Fruit fly (Drosophila melanogaster) whole organism, embryonic: ENCODE measurements around the gene CAHbeta.

Source experiments
- Awh ChIP-seq: fragments of 200-800 bp; sonication (Bioruptor generic); IDR thresholded peaks from 2 replicates; pipeline ENCODE4, ENCODE4 v1.3.6; 2022; ENCODE audit warnings: missing biosample characterization, missing genetic modification characterization
- C15 ChIP-seq: fragments of 200-800 bp; sonication (Bioruptor generic); IDR thresholded peaks from 3 replicates; pipeline ENCODE4 v1.3.6; 2022; ENCODE audit warnings: missing biosample characterization, missing genetic modification characterization
- CG10209 ChIP-seq: fragments of 200-800 bp; sonication (Bioruptor generic); optimal IDR thresholded peaks from 3 replicates; lab custom pipeline; 2017; ENCODE audit warnings: missing biosample characterization, mild to moderate bottlenecking, missing genetic modification characterization, missing genetic modification reagents
- CG10267 ChIP-seq: fragments of 200-800 bp; sonication (Bioruptor generic); optimal IDR thresholded peaks from 2 replicates; lab custom pipeline; 2018; ENCODE audit warnings: missing biosample characterization, mild to moderate bottlenecking, missing genetic modification characterization, moderate library complexity
- CG11247 ChIP-seq: fragments of 200-800 bp; sonication (Bioruptor generic); IDR thresholded peaks from 2 replicates; pipeline ENCODE4 v1.3.6; 2022; ENCODE audit warnings: missing biosample characterization, missing genetic modification characterization
- CG11696 ChIP-seq: fragments of 200-800 bp; sonication (Bioruptor generic); IDR thresholded peaks from 2 replicates; pipeline ENCODE4 v1.3.6; 2022; ENCODE audit warnings: missing biosample characterization, missing genetic modification characterization
- CG12155 ChIP-seq: fragments of 200-800 bp; sonication (Bioruptor generic); optimal IDR thresholded peaks from 3 replicates; lab custom pipeline; 2016; ENCODE audit warnings: missing biosample characterization, missing genetic modification characterization
- CG12219 ChIP-seq: fragments of 200-800 bp; sonication (Bioruptor generic); optimal IDR thresholded peaks from 3 replicates; lab custom pipeline; 2018; ENCODE audit warnings: missing biosample characterization, mild to moderate bottlenecking, missing genetic modification characterization
- CG12744 ChIP-seq: fragments of 200-800 bp; sonication (Bioruptor generic); optimal IDR thresholded peaks from 2 replicates; lab custom pipeline; 2016; ENCODE audit warnings: missing biosample characterization, missing genetic modification characterization
- CG12769 ChIP-seq: fragments of 200-800 bp; sonication (Bioruptor generic); optimal IDR thresholded peaks from 2 replicates; lab custom pipeline; 2019; ENCODE audit warnings: missing biosample characterization, mild to moderate bottlenecking, missing genetic modification characterization, moderate library complexity
- CG13424 ChIP-seq: fragments of 200-800 bp; sonication (Bioruptor generic); optimal IDR thresholded peaks from 2 replicates; lab custom pipeline; 2019; ENCODE audit warnings: missing biosample characterization, mild to moderate bottlenecking, missing genetic modification characterization, moderate library complexity
- CG15269 ChIP-seq: fragments of 200-800 bp; sonication (Bioruptor generic); optimal IDR thresholded peaks from 2 replicates; lab custom pipeline; 2018; ENCODE audit warnings: missing biosample characterization, mild to moderate bottlenecking, missing genetic modification characterization, moderate library complexity
- CG15479 ChIP-seq: fragments of 200-800 bp; sonication (Bioruptor generic); optimal IDR thresholded peaks from 3 replicates; lab custom pipeline; 2019; ENCODE audit warnings: missing biosample characterization, mild to moderate bottlenecking, missing genetic modification characterization, moderate library complexity
- CG15514 ChIP-seq: fragments of 200-800 bp; sonication (Bioruptor generic); optimal IDR thresholded peaks from 3 replicates; lab custom pipeline; 2017; ENCODE audit warnings: missing biosample characterization, missing genetic modification characterization, mild to moderate bottlenecking, moderate library complexity, missing genetic modification reagents
- CG15696 ChIP-seq: fragments of 200-800 bp; sonication (Bioruptor generic); optimal IDR thresholded peaks from 2 replicates; lab custom pipeline; 2019; ENCODE audit warnings: missing biosample characterization, mild to moderate bottlenecking, missing genetic modification characterization, moderate library complexity
- CG2199 ChIP-seq: fragments of 200-800 bp; sonication (Bioruptor generic); IDR thresholded peaks from 3 replicates; pipeline ENCODE4 v1.3.6; 2022; ENCODE audit warnings: missing biosample characterization, missing genetic modification characterization
- CG33557 ChIP-seq: fragments of 200-800 bp; sonication (Bioruptor generic); optimal IDR thresholded peaks from 2 replicates; lab custom pipeline; 2019; ENCODE audit warnings: missing biosample characterization, mild to moderate bottlenecking, missing genetic modification characterization, moderate library complexity
- CG34422 ChIP-seq: fragments of 200-800 bp; sonication (Bioruptor generic); IDR thresholded peaks from 3 replicates; pipeline ENCODE4 v1.3.6; 2022; ENCODE audit warnings: missing biosample characterization, missing genetic modification characterization
- CG4730 ChIP-seq: fragments of 200-800 bp; sonication (Bioruptor generic); IDR thresholded peaks from 2 replicates; pipeline ENCODE4 v1.3.6; 2022; ENCODE audit warnings: missing biosample characterization, missing genetic modification characterization
- CG5180 ChIP-seq: fragments of 200-800 bp; sonication (Bioruptor generic); optimal IDR thresholded peaks from 3 replicates; lab custom pipeline; 2017; ENCODE audit warnings: missing biosample characterization, missing genetic modification characterization, mild to moderate bottlenecking, moderate library complexity, missing genetic modification reagents
- CG6689 ChIP-seq: fragments of 200-800 bp; sonication (Bioruptor generic); IDR thresholded peaks from 2 replicates; pipeline ENCODE4 v1.3.6; 2022; ENCODE audit warnings: missing biosample characterization, missing genetic modification characterization
- CG7928 ChIP-seq: fragments of 200-800 bp; sonication (Bioruptor generic); optimal IDR thresholded peaks from 2 replicates; lab custom pipeline; 2017; ENCODE audit warnings: missing biosample characterization, mild to moderate bottlenecking, missing genetic modification characterization
- D ChIP-seq, 2 experiments: fragments of 200-800 bp in 1 of 2; fragments of >200 bp in 1 of 2; sonication (Bioruptor generic) in 1 of 2; optimal IDR thresholded peaks; 2 replicates in 1 of 2; 3 replicates in 1 of 2; lab custom pipeline; 2017; ENCODE audit warnings: mild to moderate bottlenecking in 1 of 2, missing biosample characterization in 1 of 2, missing genetic modification characterization in 1 of 2, missing genetic modification reagents in 1 of 2
- Dad ChIP-seq: fragments of 200-800 bp; sonication (Bioruptor generic); optimal IDR thresholded peaks from 3 replicates; lab custom pipeline; 2016; ENCODE audit warnings: missing biosample characterization, missing genetic modification characterization
- Dip3 ChIP-seq: fragments of 200-800 bp; sonication (Bioruptor generic); optimal IDR thresholded peaks from 3 replicates; lab custom pipeline; 2016; ENCODE audit warnings: missing biosample characterization, missing genetic modification characterization
- E2f2 ChIP-seq: fragments of 200-800 bp; sonication (Bioruptor generic); IDR thresholded peaks from 2 replicates; pipeline ENCODE4 v1.3.6; 2022; ENCODE audit warnings: missing biosample characterization, missing genetic modification characterization
- Ets65A ChIP-seq: fragments of 200-800 bp; sonication (Bioruptor generic); peaks from one replicate; lab custom pipeline; 2016; ENCODE audit warnings: missing biosample characterization, missing genetic modification characterization
- Fer3 ChIP-seq: fragments of 200-800 bp; sonication (Bioruptor generic); optimal IDR thresholded peaks from 2 replicates; lab custom pipeline; 2018; ENCODE audit warnings: missing biosample characterization, mild to moderate bottlenecking, missing genetic modification characterization, moderate library complexity
- Gsc ChIP-seq: fragments of 200-800 bp; sonication (Bioruptor generic); IDR thresholded peaks from 2 replicates; pipeline ENCODE4 v1.3.6; 2022; ENCODE audit warnings: missing biosample characterization, missing genetic modification characterization
- Lim3 ChIP-seq: fragments of 200-800 bp; sonication (Bioruptor generic); IDR thresholded peaks from 2 replicates; pipeline ENCODE4 v1.3.6; 2022; ENCODE audit warnings: missing biosample characterization, missing genetic modification characterization
- Lpt ChIP-seq: fragments of >200 bp; optimal IDR thresholded peaks from 2 replicates; lab custom pipeline; 2018; ENCODE audit warnings: missing biosample characterization, missing genetic modification characterization
- Mad ChIP-seq: fragments of 200-800 bp; sonication (Bioruptor generic); optimal IDR thresholded peaks from 2 replicates; lab custom pipeline; 2016; ENCODE audit warnings: missing biosample characterization, missing genetic modification characterization
- Nf-YC ChIP-seq: fragments of 200-800 bp; optimal IDR thresholded peaks from 3 replicates; lab custom pipeline; 2019; ENCODE audit warnings: missing biosample characterization, mild to moderate bottlenecking, missing genetic modification characterization, moderate library complexity
- Pdp1 ChIP-seq, 2 experiments: fragments of 200-800 bp; sonication (Bioruptor generic); optimal IDR thresholded peaks; 3 replicates each; lab custom pipeline; 2016; ENCODE audit warnings: missing biosample characterization in 2 of 2, missing genetic modification characterization in 2 of 2, mild to moderate bottlenecking in 1 of 2, moderate library complexity in 1 of 2
- Ravus ChIP-seq: fragments of 200-800 bp; sonication (Bioruptor generic); IDR thresholded peaks from 2 replicates; pipeline ENCODE4 v1.3.6; 2022; ENCODE audit warnings: missing biosample characterization, missing genetic modification characterization
- al ChIP-seq: fragments of 200-800 bp; sonication (Bioruptor generic); IDR thresholded peaks from 2 replicates; pipeline ENCODE4 v1.3.6; 2022; ENCODE audit warnings: missing biosample characterization, missing genetic modification characterization
- ash1 ChIP-seq: fragments of 200-800 bp; sonication (Bioruptor generic); optimal IDR thresholded peaks from 2 replicates; lab custom pipeline; 2018; ENCODE audit warnings: missing biosample characterization, mild to moderate bottlenecking, missing genetic modification characterization
- br ChIP-seq: fragments of >200 bp; optimal IDR thresholded peaks from 2 replicates; lab custom pipeline; 2017
- chif ChIP-seq, 2 experiments: fragments of 200-800 bp; sonication (Bioruptor generic); optimal IDR thresholded peaks; 3 replicates each; lab custom pipeline; 2016; ENCODE audit warnings: missing biosample characterization in 2 of 2, missing genetic modification characterization in 2 of 2
- croc ChIP-seq: fragments of 200-800 bp; sonication (Bioruptor generic); conservative IDR thresholded peaks from 3 replicates; pipeline ENCODE4 v1.3.6; 2022; ENCODE audit warnings: missing biosample characterization, missing genetic modification characterization
- disco-r ChIP-seq: fragments of 200-800 bp; sonication (Bioruptor generic); optimal IDR thresholded peaks from 2 replicates; lab custom pipeline; 2016; ENCODE audit warnings: missing biosample characterization, missing genetic modification characterization
- gce ChIP-seq: fragments of 200-800 bp; sonication (Bioruptor generic); IDR thresholded peaks from 3 replicates; pipeline ENCODE4 v1.3.6; 2022; ENCODE audit warnings: missing biosample characterization, missing genetic modification characterization
- gcm ChIP-seq: fragments of 200-800 bp; sonication (Bioruptor generic); optimal IDR thresholded peaks from 2 replicates; lab custom pipeline; 2019; ENCODE audit warnings: missing biosample characterization, mild to moderate bottlenecking, missing genetic modification characterization, moderate library complexity
- hth ChIP-seq: fragments of >200 bp; optimal IDR thresholded peaks from 2 replicates; lab custom pipeline; 2017; ENCODE audit warnings: inconsistent platforms
- nerfin-1 ChIP-seq: fragments of 200-800 bp; sonication (Bioruptor generic); optimal IDR thresholded peaks from 3 replicates; lab custom pipeline; 2019; ENCODE audit warnings: missing biosample characterization, mild to moderate bottlenecking, missing genetic modification characterization, moderate library complexity
- nom ChIP-seq: fragments of 200-800 bp; sonication (Bioruptor generic); optimal IDR thresholded peaks from 2 replicates; lab custom pipeline; 2017; ENCODE audit warnings: missing biosample characterization, missing genetic modification characterization, mild to moderate bottlenecking, moderate library complexity, missing genetic modification reagents
- p53 ChIP-seq: fragments of 200-800 bp; sonication (Bioruptor generic); optimal IDR thresholded peaks from 2 replicates; lab custom pipeline; 2016; ENCODE audit warnings: missing biosample characterization, missing genetic modification characterization
- pum ChIP-seq: fragments of 200-800 bp; sonication (Bioruptor generic); optimal IDR thresholded peaks from 2 replicates; lab custom pipeline; 2016; ENCODE audit warnings: missing biosample characterization, missing genetic modification characterization
- ro ChIP-seq: fragments of 200-800 bp; sonication (Bioruptor generic); IDR thresholded peaks from 2 replicates; pipeline ENCODE4 v1.3.6; 2022; ENCODE audit warnings: missing biosample characterization, missing genetic modification characterization
- twi ChIP-seq: fragments of 200-800 bp; optimal IDR thresholded peaks from 2 replicates; lab custom pipeline; 2019; ENCODE audit warnings: missing biosample characterization, mild to moderate bottlenecking, missing genetic modification characterization, moderate library complexity

Gene CAHbeta

DNA sequence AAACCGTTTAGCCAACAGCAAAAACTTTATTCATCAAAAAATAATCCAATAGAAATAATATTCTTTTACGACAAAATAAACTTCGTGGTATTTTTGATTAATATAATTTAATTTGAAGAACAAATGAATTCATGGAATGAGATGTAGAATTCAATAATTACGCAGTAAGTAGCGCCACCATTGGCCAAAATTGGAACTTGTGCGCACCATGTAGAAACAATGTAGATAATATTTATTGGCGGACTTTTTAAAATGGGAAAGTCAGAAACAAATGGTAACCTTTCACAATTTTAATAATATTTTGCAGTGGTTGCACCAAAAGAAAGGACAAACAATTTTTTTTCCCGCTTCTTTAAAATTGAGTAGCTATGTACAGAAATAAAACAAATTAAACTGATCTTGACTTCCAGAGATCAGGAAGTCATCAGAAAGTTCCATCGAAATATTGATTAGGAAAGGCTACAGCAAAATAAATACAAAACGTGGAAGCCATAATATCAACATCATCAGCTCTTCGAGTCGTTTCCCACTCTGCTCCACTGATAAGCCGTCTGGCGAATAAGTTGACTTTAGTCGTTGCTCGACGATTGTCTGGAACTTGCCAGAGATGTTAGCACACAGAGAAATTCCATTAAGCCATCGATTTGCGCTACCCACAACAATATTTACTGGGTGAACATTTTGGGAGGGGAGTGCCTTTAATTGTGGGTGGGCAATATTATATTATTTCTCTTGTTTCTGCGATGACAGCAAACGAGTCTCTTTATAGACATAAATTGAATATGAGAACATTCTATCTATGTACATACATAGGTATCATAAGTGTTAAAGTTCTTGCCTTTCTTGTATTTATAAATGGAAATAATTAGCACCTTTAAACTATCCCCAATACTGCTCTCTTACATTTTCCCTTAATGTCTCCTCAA lies 547 bp upstream of the CAHbeta start (continued):
- TF ChIP-seq CG12769 (tag; lab: Kevin White, UChicago) (peak; percentile 6), CG15479 (GFP tag; lab: Kevin White, UChicago) (no peak), CG15269 (tag; lab: Kevin White, UChicago) (peak; percentile 28), Dip3 (GFP tag; lab: Kevin White, UChicago) (no peak), CG12219 (GFP tag; lab: Kevin White, UChicago) (no peak), Nf-YC (tag; lab: Kevin White, UChicago) (peak; percentile 38), p53 (GFP tag; lab: Kevin White, UChicago) (no peak), Ravus (no peak), Fer3 (tag; lab: Kevin White, UChicago) (no peak), CG12744 (GFP tag; lab: Kevin White, UChicago) (no peak), CG10209 (no peak), croc (no peak), CG11247 (GFP tag; lab: Robert Waterston, UW) (no peak), disco-r (GFP tag; lab: Kevin White, UChicago) (no peak), CG15514 (GFP tag; lab: Kevin White, UChicago) (no peak), Gsc (GFP tag; lab: Robert Waterston, UW) (no peak), gcm (no peak), C15 (no peak), ro (GFP tag; lab: Robert Waterston, UW) (no peak), Lim3 (GFP tag; lab: Robert Waterston, UW) (no peak), CG10267 (tag; lab: Kevin White, UChicago) (peak; percentile 17), hth (lab: Kevin White, UChicago) (no peak), br (lab: Kevin White, UChicago) (no peak), chif (GFP tag; optimal IDR thresholded peaks at IDR 0.05; lab: Kevin White, UChicago) (peak in 1 of 2 experiments; percentile 30), nom (GFP tag; lab: Kevin White, UChicago) (peak; percentile 86), CG34422 (GFP tag; lab: Robert Waterston, UW) (no peak), CG12155 (GFP tag; lab: Kevin White, UChicago) (peak; percentile 6), Dad (peak; percentile 1), CG7928 (GFP tag; lab: Kevin White, UChicago) (no peak), CG13424 (tag; lab: Kevin White, UChicago) (no peak), CG6689 (no peak), CG15696 (no peak), Mad (GFP tag; lab: Kevin White, UChicago) (peak; percentile 14), Awh (GFP tag; lab: Robert Waterston, UW) (no peak), CG33557 (GFP tag; lab: Kevin White, UChicago) (no peak), al (GFP tag; lab: Robert Waterston, UW) (no peak), CG4730 (GFP tag; lab: Robert Waterston, UW) (no peak), CG2199 (GFP tag; lab: Robert Waterston, UW) (peak; percentile 82; the same call in 2 of the 3 replicates), CG5180 (GFP tag; lab: Kevin White, UChicago) (peak; percentile 56), CG11696 (no peak), ash1 (no peak), twi (tag; lab: Kevin White, UChicago) (no peak), pum (GFP tag; lab: Kevin White, UChicago) (peak; percentile 8), nerfin-1 (no peak), Ets65A (GFP tag; lab: Kevin White, UChicago) (no peak), gce (no peak), D (optimal IDR thresholded peaks at IDR 0.05; lab: Kevin White, UChicago) (no peak), D (GFP tag; optimal IDR thresholded peaks at IDR 0.05; lab: Kevin White, UChicago) (no peak), E2f2 (GFP tag; lab: Robert Waterston, UW) (peak; percentile 98), Pdp1 (GFP tag; optimal IDR thresholded peaks at IDR 0.05; lab: Kevin White, UChicago) (peak in 1 of 2 experiments; percentile 41), Lpt (GFP tag; lab: Kevin White, UChicago) (no peak)
